Fruit fly (Drosophila melanogaster) whole organism, embryonic: ENCODE data around the gene msps.

ENCODE experiments used
- Abd-B ChIP-seq: fragments of 200-800 bp; sonication (Bioruptor generic); optimal IDR thresholded peaks from 2 replicates; lab custom pipeline; 2018; ENCODE audit warnings: missing biosample characterization, mild to moderate bottlenecking, missing genetic modification characterization, moderate library complexity
- CG15073 ChIP-seq: fragments of 200-800 bp; sonication (Bioruptor generic); optimal IDR thresholded peaks from 2 replicates; lab custom pipeline; 2016; ENCODE audit warnings: missing biosample characterization, missing genetic modification characterization
- CG1603 ChIP-seq: fragments of 200-800 bp; sonication (Bioruptor generic); optimal IDR thresholded peaks from 2 replicates; lab custom pipeline; 2019; ENCODE audit warnings: missing biosample characterization, mild to moderate bottlenecking, missing genetic modification characterization, moderate library complexity
- CG1832 ChIP-seq: fragments of 200-800 bp; sonication (Bioruptor generic); optimal IDR thresholded peaks from 2 replicates; lab custom pipeline; 2017; ENCODE audit warnings: missing biosample characterization, mild to moderate bottlenecking, missing genetic modification characterization, inconsistent platforms
- CG4707 ChIP-seq: fragments of 200-800 bp; sonication (Bioruptor generic); optimal IDR thresholded peaks from 2 replicates; lab custom pipeline; 2018; ENCODE audit warnings: missing biosample characterization, mild to moderate bottlenecking, missing genetic modification characterization, moderate library complexity
- Doc2 ChIP-seq: fragments of 200-800 bp; sonication (Bioruptor generic); IDR thresholded peaks from 2 replicates; pipeline ENCODE4 v1.3.6; 2022; ENCODE audit warnings: missing biosample characterization, missing genetic modification characterization
- NC2β ChIP-seq: fragments of 200-800 bp; sonication (Bioruptor generic); optimal IDR thresholded peaks from 2 replicates; lab custom pipeline; 2016; ENCODE audit warnings: missing biosample characterization, missing genetic modification characterization
- Taf1 ChIP-seq: fragments of 200-800 bp; sonication (Bioruptor generic); IDR thresholded peaks from 2 replicates; pipeline ENCODE4 v1.3.6; 2022; ENCODE audit warnings: missing biosample characterization, missing genetic modification characterization
- ab ChIP-seq: fragments of 200-800 bp; sonication (Bioruptor generic); optimal IDR thresholded peaks from 2 replicates; lab custom pipeline; 2016; ENCODE audit warnings: missing biosample characterization, missing genetic modification characterization
- chn ChIP-seq: fragments of 200-800 bp; sonication (Bioruptor generic); optimal IDR thresholded peaks from 2 replicates; lab custom pipeline; 2016; ENCODE audit warnings: missing biosample characterization, missing genetic modification characterization
- psq ChIP-seq: fragments of 200-800 bp; sonication (Bioruptor generic); optimal IDR thresholded peaks from 2 replicates; lab custom pipeline; 2017; ENCODE audit warnings: missing biosample characterization, missing genetic modification characterization
- scrt ChIP-seq: fragments of 200-800 bp; sonication (Bioruptor generic); optimal IDR thresholded peaks from 2 replicates; lab custom pipeline; 2018; ENCODE audit warnings: missing biosample characterization, mild to moderate bottlenecking, missing genetic modification characterization, moderate library complexity
- slbo ChIP-seq: fragments of 200-800 bp; sonication (Bioruptor generic); IDR thresholded peaks from 2 replicates; pipeline ENCODE4 v1.3.6; 2022; ENCODE audit warnings: missing biosample characterization, missing genetic modification characterization

dm6 chr3R:16042137-16042899 is 8.3 kb upstream of the msps start:
- no peak for TF ChIP-seq ab (GFP tag; lab: Kevin White, UChicago)
- no peak for TF ChIP-seq Taf1
- TF ChIP-seq CG4707 (GFP tag; lab: Kevin White, UChicago): no peak
- TF ChIP-seq CG1832 (GFP tag; lab: Kevin White, UChicago): no peak
- TF ChIP-seq NC2β (GFP tag; lab: Kevin White, UChicago): no peak
- TF ChIP-seq Doc2: no peak
- no peak for TF ChIP-seq CG15073 (GFP tag; lab: Kevin White, UChicago)
- TF ChIP-seq psq (GFP tag; lab: Kevin White, UChicago): no peak
- no peak for TF ChIP-seq slbo (GFP tag; lab: Robert Waterston, UW)
- no peak for TF ChIP-seq chn (GFP tag; lab: Kevin White, UChicago)
- TF ChIP-seq scrt: no peak
- TF ChIP-seq CG1603: no peak
- no peak for TF ChIP-seq Abd-B
